Worm (Caenorhabditis elegans) whole organism, late embryonic: Measurements from ENCODE around the gene str-209.

Source experiments
- ama-1 ChIP-seq: fragments of 150-350 bp; optimal IDR thresholded peaks from 2 replicates; lab custom pipeline; 2014
- hlh-13 ChIP-seq: fragments of 200-800 bp; sonication (Bioruptor generic); optimal IDR thresholded peaks from 2 replicates; lab custom pipeline; 2018; ENCODE audit warnings: mild to moderate bottlenecking, missing genetic modification characterization, missing compliant biosample characterization
- hlh-30 ChIP-seq: sonication (generic microtip); optimal IDR thresholded peaks from 2 replicates; lab custom pipeline; 2017; ENCODE audit warnings: antibody characterized with exemption, missing genetic modification characterization, missing compliant biosample characterization; ENCODE audit not compliant: insufficient read depth
- unc-42 ChIP-seq: sonication (generic microtip); optimal IDR thresholded peaks from 2 replicates; lab custom pipeline; 2016; ENCODE audit warnings: missing genotype, missing genetic modification characterization, missing compliant biosample characterization

- TF ChIP-seq ama-1 (lab: Kevin White, UChicago) (no peak), unc-42 (tag; lab: Kevin White, UChicago) (no peak), hlh-30 (tag; lab: Kevin White, UChicago) (no peak), hlh-13 (GFP tag; lab: Kevin White, UChicago) (no peak)
Measured at ce11 chrV:4913853-4914252, 34.9 kb upstream of the str-209 start.
